Worm (Caenorhabditis elegans): Measurements from ENCODE around the gene C35B8.3.
A peak's percentile ranks its signal among the peaks of the same experiment; 100 is the strongest.

DNA sequence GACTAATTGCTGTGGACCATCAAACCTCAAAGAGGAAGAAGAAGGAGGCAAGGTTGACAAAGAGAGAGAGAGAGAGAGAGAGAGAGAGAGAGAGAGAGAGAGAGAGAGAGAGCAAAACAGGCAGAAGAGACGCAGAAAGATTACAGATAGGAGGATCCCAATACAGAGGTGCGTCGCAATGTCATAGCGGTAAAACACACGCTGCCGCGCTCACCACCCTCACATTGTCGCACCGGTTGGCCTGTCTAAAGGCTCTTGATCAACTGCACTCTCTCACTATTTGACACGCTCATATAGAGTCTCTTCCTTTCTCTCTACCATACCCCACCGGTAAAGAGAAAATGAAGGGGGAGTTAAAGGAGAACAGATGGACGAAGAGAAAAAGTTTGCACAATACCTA, 11.6 kb downstream of the C35B8.3 start:
- no peak for TF ChIP-seq snpc-4 (tag; optimal IDR thresholded peaks at IDR 0.05)
- peak in 1 of 2 experiments; percentile 14 for TF ChIP-seq lsy-2 (tag; optimal IDR thresholded peaks at IDR 0.05)
